Fruit fly (Drosophila melanogaster): ENCODE data around the gene TTLL15.

- TF ChIP-seq CG33017 (tag; optimal IDR thresholded peaks at IDR 0.05), result no peak
- TF ChIP-seq Clk (GFP tag; optimal IDR thresholded peaks at IDR 0.05), result no peak
- TF ChIP-seq Hr96 (GFP tag; optimal IDR thresholded peaks at IDR 0.05), result no peak
- no peak for TF ChIP-seq bab1 (GFP tag; optimal IDR thresholded peaks at IDR 0.05)
- no peak for TF ChIP-seq kay (GFP tag; ENCODE audit: borderline replicate concordance)
- TF ChIP-seq toe (GFP tag; optimal IDR thresholded peaks at IDR 0.05), result no peak
- no peak for TF ChIP-seq CG7101 (tag; optimal IDR thresholded peaks at IDR 0.05)
- TF ChIP-seq CG7045 (GFP tag; optimal IDR thresholded peaks at IDR 0.05), result no peak
- no peak for TF ChIP-seq cic (GFP tag; optimal IDR thresholded peaks at IDR 0.05)
- TF ChIP-seq pad (GFP tag; optimal IDR thresholded peaks at IDR 0.05), result no peak
- TF ChIP-seq tj (GFP tag; optimal IDR thresholded peaks at IDR 0.05), result no peak
- TF ChIP-seq Crg-1 (GFP tag; optimal IDR thresholded peaks at IDR 0.05), result no peak
- TF ChIP-seq CG1620 (GFP tag; optimal IDR thresholded peaks at IDR 0.05), result no peak
These were observed 47.6 kb upstream of the TTLL15 start, which contains the start of gene TfIIFbeta for dm6 chr3R:10767526-10767925.

Data from whole organism, adult.